Fruit fly (Drosophila melanogaster) whole organism: ENCODE results near the gene CG31515.

Experiments
- EcR ChIP-seq, 2 experiments: fragments of >200 bp; optimal IDR thresholded peaks; 2 replicates each; lab custom pipeline; 2017; ENCODE audit warnings: missing biosample characterization in 2 of 2, missing genetic modification characterization in 2 of 2, missing genetic modification reagents in 2 of 2
- psq ChIP-seq: fragments of >200 bp; optimal IDR thresholded peaks from 2 replicates; lab custom pipeline; 2017

dm6 chr3R:23373403-23373802 lies 15.3 kb downstream of the CG31515 start, which contains the start of gene CG42828:
- no peak for TF ChIP-seq EcR (GFP tag; optimal IDR thresholded peaks at IDR 0.05; lab: Kevin White, UChicago)
- TF ChIP-seq psq (lab: Kevin White, UChicago): no peak
